Worm (Caenorhabditis elegans) whole organism, midembryonic: Measurements from ENCODE around the gene K02D10.8.

Experiments
- T22C8.4 ChIP-seq: fragments of 200-800 bp; sonication (Bioruptor generic); IDR thresholded peaks from 2 replicates; pipeline ENCODE4 v1.3.6; 2022; ENCODE audit warnings: missing genetic modification characterization, missing compliant biosample characterization
- cog-1 ChIP-seq: sonication (generic microtip); optimal IDR thresholded peaks from 2 replicates; lab custom pipeline; 2016; ENCODE audit warnings: missing genetic modification characterization, missing compliant biosample characterization
- flt-1 ChIP-seq: fragments of 200-800 bp; sonication (Bioruptor generic); IDR thresholded peaks from 2 replicates; pipeline ENCODE4 v1.3.6; 2022; ENCODE audit warnings: missing genetic modification characterization, missing compliant biosample characterization
- klf-2 ChIP-seq: fragments of 200-800 bp; sonication (Bioruptor generic); conservative IDR thresholded peaks from 2 replicates; pipeline ENCODE4 v1.3.6; 2022; ENCODE audit warnings: missing genetic modification reagents, missing genetic modification characterization, missing compliant biosample characterization
- med-1 ChIP-seq: sonication (generic microtip); optimal IDR thresholded peaks from 2 replicates; lab custom pipeline; 2017; ENCODE audit warnings: missing genetic modification characterization, mild to moderate bottlenecking, missing compliant biosample characterization, antibody characterized with exemption, missing genetic modification reagents; ENCODE audit not compliant: insufficient read depth
- ref-1 ChIP-seq: fragments of 200-800 bp; sonication (Bioruptor generic); conservative IDR thresholded peaks from 2 replicates; pipeline ENCODE4 v1.3.6; 2022; ENCODE audit warnings: missing genetic modification reagents, missing genetic modification characterization, missing compliant biosample characterization
- tab-1 ChIP-seq: fragments of 200-800 bp; sonication (Bioruptor generic); IDR thresholded peaks from 2 replicates; pipeline ENCODE4 v1.3.6; 2022; ENCODE audit warnings: missing genetic modification characterization, missing compliant biosample characterization
- ztf-23 ChIP-seq: fragments of 200-800 bp; sonication (Bioruptor generic); IDR thresholded peaks from 2 replicates; pipeline ENCODE4 v1.3.6; 2022; ENCODE audit warnings: missing genetic modification reagents, missing genetic modification characterization, missing compliant biosample characterization
- ztf-29 ChIP-seq: fragments of 200-800 bp; sonication (Bioruptor generic); IDR thresholded peaks from 2 replicates; pipeline ENCODE4 v1.3.6; 2022; ENCODE audit warnings: missing genetic modification reagents, missing genetic modification characterization, missing compliant biosample characterization

Gene K02D10.8

DNA sequence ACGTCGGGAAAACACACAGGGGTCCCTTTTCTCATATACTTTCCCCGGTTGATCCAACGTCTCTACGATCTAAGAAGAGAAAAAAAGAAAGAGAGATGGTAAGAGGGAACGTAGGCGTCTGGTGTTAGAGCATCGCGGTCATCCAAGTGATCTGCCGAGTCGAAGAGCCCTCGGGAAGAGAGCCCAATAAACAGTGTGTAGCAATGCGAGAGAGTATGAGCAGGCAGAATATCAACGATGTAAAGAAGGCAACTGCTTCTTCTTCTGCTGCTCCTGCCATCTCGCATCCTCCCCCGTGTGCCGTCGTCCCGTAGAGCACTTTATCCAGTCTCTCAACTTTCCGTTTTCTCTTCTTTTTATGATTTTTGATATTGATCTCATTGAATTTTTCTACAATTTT, 29.5 kb downstream of the K02D10.8 start:
- TF ChIP-seq ztf-23 (no peak), ref-1 (GFP tag; lab: Robert Waterston, UW) (no peak), ztf-29 (GFP tag; lab: Robert Waterston, UW) (no peak), cog-1 (tag; lab: Kevin White, UChicago) (no peak), med-1 (no peak), T22C8.4 (GFP tag; lab: Robert Waterston, UW) (no peak), tab-1 (no peak), flt-1 (GFP tag; lab: Robert Waterston, UW) (no peak), klf-2 (GFP tag; lab: Robert Waterston, UW) (no peak)

DNA sequence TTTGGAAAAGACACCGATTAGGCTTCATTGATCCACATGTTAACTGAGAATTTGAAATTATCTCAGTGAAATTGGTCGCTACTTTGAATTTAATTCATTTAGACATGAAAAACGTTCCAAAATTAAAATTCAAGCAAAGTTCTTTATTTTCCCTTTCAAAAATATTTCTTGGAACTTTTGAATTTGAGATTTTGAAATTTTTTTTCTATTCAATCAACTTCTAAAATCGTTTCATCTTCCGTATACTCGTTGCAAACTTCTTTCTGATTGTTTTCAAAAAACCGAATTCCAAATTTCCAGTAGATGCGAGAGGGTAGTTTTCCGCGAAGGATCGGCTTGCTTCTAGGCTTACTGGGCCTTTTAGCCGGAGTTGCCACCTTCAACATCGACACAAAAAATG, 32.4 kb downstream of the K02D10.8 start, which contains the start of gene pat-2:
Gene pat-2 (plus strand): TSS at position 301 of the 400 bp plus-strand sequence.
- TF ChIP-seq med-1, result no peak
- no peak for TF ChIP-seq ztf-23
- TF ChIP-seq T22C8.4 (GFP tag; lab: Robert Waterston, UW), result no peak
- no peak for TF ChIP-seq ztf-29 (GFP tag; lab: Robert Waterston, UW)
- no peak for TF ChIP-seq ref-1 (GFP tag; lab: Robert Waterston, UW)
- TF ChIP-seq klf-2 (GFP tag; lab: Robert Waterston, UW), result no peak
- TF ChIP-seq flt-1 (GFP tag; lab: Robert Waterston, UW), result no peak
- TF ChIP-seq cog-1 (tag; lab: Kevin White, UChicago), result no peak
- TF ChIP-seq tab-1, result no peak

DNA sequence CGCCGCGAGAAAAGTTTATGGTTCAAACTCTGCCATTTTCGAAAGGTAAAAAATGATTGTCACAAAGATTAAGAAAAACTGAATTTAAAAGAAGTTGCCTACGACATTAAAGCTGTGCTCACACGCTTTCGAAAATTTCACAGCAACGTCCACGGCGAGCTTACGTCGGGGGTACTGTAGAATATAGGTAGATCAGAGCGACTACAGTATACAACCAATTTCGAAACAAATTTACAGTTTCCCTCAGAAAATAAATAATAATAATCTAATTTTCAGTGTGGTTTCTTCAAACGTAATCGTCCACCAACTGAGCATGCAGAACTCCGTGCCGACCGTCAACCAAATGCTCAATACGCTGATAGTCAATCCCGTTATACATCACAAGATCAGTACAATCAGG, 38.4 kb downstream of the K02D10.8 start:
- TF ChIP-seq ztf-29 (GFP tag; lab: Robert Waterston, UW) (no peak), ref-1 (GFP tag; lab: Robert Waterston, UW) (no peak), tab-1 (no peak), T22C8.4 (GFP tag; lab: Robert Waterston, UW) (no peak), med-1 (no peak), klf-2 (GFP tag; lab: Robert Waterston, UW) (no peak), cog-1 (tag; lab: Kevin White, UChicago) (no peak)

DNA sequence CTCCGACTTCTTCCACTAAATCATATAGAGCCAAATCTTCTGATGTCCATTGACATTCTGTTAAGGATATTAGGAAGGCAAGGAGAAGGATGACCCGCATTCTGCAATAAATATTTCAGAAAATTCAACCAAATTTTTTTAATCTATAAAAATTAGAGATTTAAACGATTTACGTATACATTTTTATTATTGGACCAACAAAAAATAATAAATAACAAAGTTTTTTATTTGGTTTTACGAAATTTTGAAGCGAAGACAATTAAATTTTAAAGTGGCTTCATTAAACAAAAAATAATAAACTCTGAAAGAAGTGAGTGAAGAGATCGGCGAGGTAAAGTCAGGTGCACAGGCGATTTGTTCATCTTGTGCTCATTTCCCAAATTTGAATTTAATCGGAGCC, 41.0 kb downstream of the K02D10.8 start, which contains the start of gene F54F2.9:
Gene F54F2.9 (minus strand): TSS at position 101 of the 400 bp plus-strand sequence.
- TF ChIP-seq klf-2 (GFP tag; lab: Robert Waterston, UW) (no peak), ref-1 (GFP tag; lab: Robert Waterston, UW) (no peak), med-1 (no peak), T22C8.4 (GFP tag; lab: Robert Waterston, UW) (no peak), tab-1 (no peak), ztf-29 (GFP tag; lab: Robert Waterston, UW) (no peak), flt-1 (GFP tag; lab: Robert Waterston, UW) (no peak), ztf-23 (no peak), cog-1 (tag; lab: Kevin White, UChicago) (no peak)

DNA sequence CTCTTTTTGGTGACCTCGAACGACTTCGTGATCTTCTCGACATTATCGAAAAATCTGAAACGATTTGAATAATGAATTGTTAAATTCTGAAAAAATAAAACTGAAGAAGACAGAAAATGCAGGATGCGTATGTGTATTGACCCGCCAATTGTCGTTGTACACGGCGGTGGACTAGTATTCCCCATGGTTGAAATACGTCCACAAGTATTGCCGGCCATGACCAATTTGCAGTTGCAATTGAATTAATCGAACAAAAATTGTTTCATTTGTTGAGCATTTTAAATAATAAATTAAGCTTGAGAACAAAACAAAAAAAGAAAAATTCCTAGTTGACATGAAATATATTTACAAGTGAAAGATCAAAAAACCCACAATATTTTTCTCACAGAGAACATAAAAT, 43.1 kb downstream of the K02D10.8 start, which contains the start of gene F44E2.3:
Gene F44E2.3 (minus strand): TSS at position 61 of the 400 bp plus-strand sequence.
- TF ChIP-seq ztf-23, result no peak
- TF ChIP-seq ref-1 (GFP tag; lab: Robert Waterston, UW), result no peak
- no peak for TF ChIP-seq flt-1 (GFP tag; lab: Robert Waterston, UW)
- TF ChIP-seq tab-1, result no peak
- TF ChIP-seq med-1, result no peak
- TF ChIP-seq cog-1 (tag; lab: Kevin White, UChicago), result no peak
- TF ChIP-seq klf-2 (GFP tag; lab: Robert Waterston, UW), result no peak
- no peak for TF ChIP-seq T22C8.4 (GFP tag; lab: Robert Waterston, UW)
- no peak for TF ChIP-seq ztf-29 (GFP tag; lab: Robert Waterston, UW)

DNA sequence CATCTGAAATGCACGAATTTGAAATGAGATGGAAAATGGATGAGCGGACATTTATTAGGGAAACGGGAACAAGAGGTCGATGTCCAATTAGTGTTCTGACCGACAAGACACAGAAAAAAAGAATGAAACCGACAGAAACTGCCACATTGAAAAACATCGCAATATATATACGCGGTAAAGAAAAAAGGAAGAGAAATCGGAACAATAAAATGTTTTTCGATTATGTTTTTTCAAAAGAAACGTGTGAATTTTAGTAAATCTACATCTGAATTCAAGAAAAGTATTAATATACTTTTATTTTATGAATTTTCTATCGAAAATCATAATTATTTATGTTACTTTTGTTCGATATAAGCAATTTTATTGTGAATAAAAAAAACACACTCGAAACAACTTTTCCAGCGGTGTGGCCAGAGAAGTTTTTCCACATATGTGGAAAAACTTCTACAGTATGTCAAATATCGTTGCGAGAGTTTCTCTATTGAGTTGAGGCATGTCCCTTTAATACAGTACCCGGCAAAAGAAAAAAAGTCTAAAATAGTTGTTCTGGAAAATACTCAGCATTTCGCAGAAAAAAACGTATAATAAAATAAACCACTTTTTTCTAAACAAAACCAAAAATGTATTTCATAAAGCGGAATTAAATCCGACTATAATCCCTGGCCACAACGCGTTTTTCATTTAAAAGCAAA, 45.0 kb downstream of the K02D10.8 start, which contains the start of gene F44E2.10:
Gene F44E2.10 (minus strand): TSS at position 51 of the 692 bp plus-strand sequence.
- TF ChIP-seq klf-2 (GFP tag; lab: Robert Waterston, UW) (no peak), tab-1 (no peak), ref-1 (GFP tag; lab: Robert Waterston, UW) (no peak), ztf-23 (no peak), T22C8.4 (GFP tag; lab: Robert Waterston, UW) (no peak), cog-1 (tag; lab: Kevin White, UChicago) (no peak), ztf-29 (GFP tag; lab: Robert Waterston, UW) (no peak), med-1 (no peak), flt-1 (GFP tag; lab: Robert Waterston, UW) (no peak)
